Fruit fly (Drosophila melanogaster) whole organism, embryonic: ENCODE results near the gene CG15528.
A peak's percentile ranks its signal among the peaks of the same experiment; 100 is the strongest.

Experiments used
- BEAF-32 ChIP-seq: fragments of 200-800 bp; sonication (Bioruptor generic); optimal IDR thresholded peaks from 3 replicates; lab custom pipeline; 2017; ENCODE audit warnings: missing biosample characterization, missing genetic modification characterization, mild to moderate bottlenecking, moderate library complexity, missing genetic modification reagents
- Bdp1 ChIP-seq: fragments of 200-800 bp; sonication (Bioruptor generic); optimal IDR thresholded peaks from 3 replicates; lab custom pipeline; 2016; ENCODE audit warnings: missing biosample characterization, missing genetic modification characterization
- BtbVII ChIP-seq: fragments of 200-800 bp; sonication (Bioruptor generic); optimal IDR thresholded peaks from 3 replicates; lab custom pipeline; 2017; ENCODE audit warnings: missing biosample characterization, mild to moderate bottlenecking, missing genetic modification characterization
- CG10654 ChIP-seq: fragments of 200-800 bp; sonication (Bioruptor generic); optimal IDR thresholded peaks from 2 replicates; lab custom pipeline; 2016; ENCODE audit warnings: missing biosample characterization, missing genetic modification characterization
- CG10959 ChIP-seq: fragments of 200-800 bp; sonication (Bioruptor generic); IDR thresholded peaks from 2 replicates; pipeline ENCODE4 v1.3.6; 2022; ENCODE audit warnings: missing biosample characterization, missing genetic modification characterization
- CG11093 ChIP-seq: fragments of 200-800 bp; sonication (Bioruptor generic); IDR thresholded peaks from 3 replicates; pipeline ENCODE4 v1.3.6; 2022; ENCODE audit warnings: missing biosample characterization, missing genetic modification characterization
- CG11696 ChIP-seq: fragments of 200-800 bp; sonication (Bioruptor generic); IDR thresholded peaks from 2 replicates; pipeline ENCODE4 v1.3.6; 2022; ENCODE audit warnings: missing biosample characterization, missing genetic modification characterization
- CG12769 ChIP-seq: fragments of 200-800 bp; sonication (Bioruptor generic); optimal IDR thresholded peaks from 2 replicates; lab custom pipeline; 2019; ENCODE audit warnings: missing biosample characterization, mild to moderate bottlenecking, missing genetic modification characterization, moderate library complexity
- CG13287 ChIP-seq: fragments of 200-800 bp; sonication (Bioruptor generic); IDR thresholded peaks from 2 replicates; pipeline ENCODE4 v1.3.6; 2022; ENCODE audit warnings: missing biosample characterization, missing genetic modification characterization; ENCODE audit not compliant: partially characterized antibody
- CG30431 ChIP-seq: fragments of 200-800 bp; sonication (Bioruptor generic); optimal IDR thresholded peaks from 2 replicates; lab custom pipeline; 2017; ENCODE audit warnings: missing biosample characterization, missing genetic modification characterization
- CG32772 ChIP-seq: fragments of 200-800 bp; sonication (Bioruptor generic); IDR thresholded peaks from 2 replicates; pipeline ENCODE4 v1.3.6; 2022; ENCODE audit warnings: missing biosample characterization, missing genetic modification characterization
- CG6683 ChIP-seq: fragments of 200-800 bp; sonication (Bioruptor generic); optimal IDR thresholded peaks from 2 replicates; lab custom pipeline; 2017; ENCODE audit warnings: missing biosample characterization, mild to moderate bottlenecking, missing genetic modification characterization, missing genetic modification reagents
- CG7556 ChIP-seq: fragments of 200-800 bp; sonication (Bioruptor generic); optimal IDR thresholded peaks from 2 replicates; lab custom pipeline; 2017; ENCODE audit warnings: missing biosample characterization, mild to moderate bottlenecking, missing genetic modification characterization
- CG9215 ChIP-seq: fragments of 200-800 bp; sonication (Bioruptor generic); IDR thresholded peaks from 2 replicates; pipeline ENCODE4 v1.3.6; 2022; ENCODE audit warnings: missing biosample characterization, missing genetic modification characterization
- Chrac-16 ChIP-seq: fragments of 200-800 bp; sonication (Bioruptor generic); optimal IDR thresholded peaks from 3 replicates; lab custom pipeline; 2016; ENCODE audit warnings: missing biosample characterization, missing genetic modification characterization
- Dbx ChIP-seq: fragments of 200-800 bp; sonication (Bioruptor generic); IDR thresholded peaks from 3 replicates; pipeline ENCODE4 v1.3.6; 2022; ENCODE audit warnings: missing biosample characterization, missing genetic modification characterization
- Dek ChIP-seq: fragments of 200-800 bp; sonication (Bioruptor generic); optimal IDR thresholded peaks from 3 replicates; lab custom pipeline; 2019; ENCODE audit warnings: missing biosample characterization, mild to moderate bottlenecking, missing genetic modification characterization, moderate library complexity
- Fer2 ChIP-seq: fragments of 200-800 bp; sonication (Bioruptor generic); optimal IDR thresholded peaks from 2 replicates; lab custom pipeline; 2018; ENCODE audit warnings: missing biosample characterization, mild to moderate bottlenecking, missing genetic modification characterization, moderate library complexity
- Hsf ChIP-seq: fragments of 200-800 bp; sonication (Bioruptor generic); optimal IDR thresholded peaks from 3 replicates; lab custom pipeline; 2016; ENCODE audit warnings: missing biosample characterization, missing genetic modification characterization
- Mes4 ChIP-seq: fragments of 200-800 bp; sonication (Bioruptor generic); optimal IDR thresholded peaks from 2 replicates; lab custom pipeline; 2016; ENCODE audit warnings: missing biosample characterization, missing genetic modification characterization
- NC2α ChIP-seq: fragments of 200-800 bp; sonication (Bioruptor generic); optimal IDR thresholded peaks from 2 replicates; lab custom pipeline; 2016; ENCODE audit warnings: missing biosample characterization, missing genetic modification characterization
- NC2β ChIP-seq: fragments of 200-800 bp; sonication (Bioruptor generic); optimal IDR thresholded peaks from 2 replicates; lab custom pipeline; 2016; ENCODE audit warnings: missing biosample characterization, missing genetic modification characterization
- NFAT ChIP-seq: fragments of 200-800 bp; sonication (Bioruptor generic); IDR thresholded peaks from 2 replicates; pipeline ENCODE4 v1.3.6; 2022; ENCODE audit warnings: missing biosample characterization, missing genetic modification characterization
- Neu2 ChIP-seq: fragments of 200-800 bp; sonication (Bioruptor generic); optimal IDR thresholded peaks from 3 replicates; lab custom pipeline; 2016; ENCODE audit warnings: missing biosample characterization, missing genetic modification characterization, borderline replicate concordance
- Ravus ChIP-seq: fragments of 200-800 bp; sonication (Bioruptor generic); IDR thresholded peaks from 2 replicates; pipeline ENCODE4 v1.3.6; 2022; ENCODE audit warnings: missing biosample characterization, missing genetic modification characterization
- Side ChIP-seq: fragments of 200-800 bp; sonication (Bioruptor generic); optimal IDR thresholded peaks from 2 replicates; lab custom pipeline; 2016; ENCODE audit warnings: missing biosample characterization, missing genetic modification characterization
- Spps ChIP-seq: fragments of 200-800 bp; sonication (Bioruptor generic); optimal IDR thresholded peaks from 2 replicates; lab custom pipeline; 2018; ENCODE audit warnings: missing biosample characterization, mild to moderate bottlenecking, missing genetic modification characterization
- Sry-β ChIP-seq: fragments of 200-800 bp; sonication (Bioruptor generic); optimal IDR thresholded peaks from 2 replicates; lab custom pipeline; 2018; ENCODE audit warnings: missing biosample characterization, mild to moderate bottlenecking, missing genetic modification characterization, moderate library complexity
- Taf1 ChIP-seq: fragments of 200-800 bp; sonication (Bioruptor generic); IDR thresholded peaks from 2 replicates; pipeline ENCODE4 v1.3.6; 2022; ENCODE audit warnings: missing biosample characterization, missing genetic modification characterization
- br ChIP-seq: fragments of >200 bp; optimal IDR thresholded peaks from 2 replicates; lab custom pipeline; 2017
- chif ChIP-seq, 2 experiments: fragments of 200-800 bp; sonication (Bioruptor generic); optimal IDR thresholded peaks; 3 replicates each; lab custom pipeline; 2016; ENCODE audit warnings: missing biosample characterization in 2 of 2, missing genetic modification characterization in 2 of 2
- crc ChIP-seq: fragments of 200-800 bp; sonication (Bioruptor generic); optimal IDR thresholded peaks from 2 replicates; lab custom pipeline; 2016; ENCODE audit warnings: missing biosample characterization, missing genetic modification characterization
- dimm ChIP-seq: fragments of 200-800 bp; sonication (Bioruptor generic); IDR thresholded peaks from 2 replicates; pipeline ENCODE4 v1.3.6; 2022; ENCODE audit warnings: missing biosample characterization, missing genetic modification characterization
- dpn ChIP-seq, 2 experiments: fragments of 200-800 bp; sonication (Bioruptor generic); optimal IDR thresholded peaks; 3 replicates each; lab custom pipeline; 2016; ENCODE audit warnings: missing biosample characterization in 2 of 2, missing genetic modification characterization in 2 of 2
- en ChIP-seq: fragments of 200-800 bp; sonication (Bioruptor generic); optimal IDR thresholded peaks from 2 replicates; lab custom pipeline; 2016; ENCODE audit warnings: missing biosample characterization, missing genetic modification characterization
- fd96Cb ChIP-seq: fragments of 200-800 bp; sonication (Bioruptor generic); optimal IDR thresholded peaks from 2 replicates; lab custom pipeline; 2018; ENCODE audit warnings: missing biosample characterization, mild to moderate bottlenecking, missing genetic modification characterization, moderate library complexity
- hbn ChIP-seq: fragments of 200-800 bp; sonication (Bioruptor generic); IDR thresholded peaks from 2 replicates; pipeline ENCODE4 v1.3.6; 2022; ENCODE audit warnings: missing biosample characterization, missing genetic modification characterization; ENCODE audit not compliant: partially characterized antibody
- lola ChIP-seq, 3 experiments: fragments of >200 bp in 2 of 3; fragments of 200-800 bp in 1 of 3; sonication (Bioruptor generic) in 1 of 3; optimal IDR thresholded peaks; 2 replicates each; lab custom pipeline; 2017 to 2019; ENCODE audit warnings: missing biosample characterization in 3 of 3, missing genetic modification characterization in 3 of 3, mild to moderate bottlenecking in 1 of 3, moderate library complexity in 1 of 3
- lov ChIP-seq, 2 experiments: fragments of 200-800 bp in 1 of 2; fragments of >200 bp in 1 of 2; sonication (Bioruptor generic) in 1 of 2; IDR thresholded peaks in 1 of 2; optimal IDR thresholded peaks in 1 of 2; 2 replicates in 1 of 2; 3 replicates in 1 of 2; pipeline versions ENCODE4 v1.3.6 to Lab custom; 2017 to 2022; ENCODE audit warnings: missing biosample characterization in 1 of 2, missing genetic modification characterization in 1 of 2
- nerfin-1 ChIP-seq: fragments of 200-800 bp; sonication (Bioruptor generic); optimal IDR thresholded peaks from 3 replicates; lab custom pipeline; 2019; ENCODE audit warnings: missing biosample characterization, mild to moderate bottlenecking, missing genetic modification characterization, moderate library complexity
- pfk ChIP-seq: fragments of 200-800 bp; sonication (Bioruptor generic); optimal IDR thresholded peaks from 2 replicates; lab custom pipeline; 2018; ENCODE audit warnings: missing biosample characterization, mild to moderate bottlenecking, missing genetic modification characterization, moderate library complexity
- phol ChIP-seq: fragments of 200-800 bp; sonication (Bioruptor generic); optimal IDR thresholded peaks from 3 replicates; lab custom pipeline; 2018; ENCODE audit warnings: missing biosample characterization, mild to moderate bottlenecking, missing genetic modification characterization, moderate library complexity
- tio ChIP-seq: fragments of 200-800 bp; sonication (Bioruptor generic); optimal IDR thresholded peaks from 2 replicates; lab custom pipeline; 2017; ENCODE audit warnings: missing biosample characterization, missing genetic modification characterization, inconsistent platforms
- trem ChIP-seq: fragments of 200-800 bp; optimal IDR thresholded peaks from 3 replicates; lab custom pipeline; 2019; ENCODE audit warnings: missing biosample characterization, mild to moderate bottlenecking, missing genetic modification characterization, moderate library complexity
- tup ChIP-seq: fragments of 200-800 bp; sonication (Bioruptor generic); optimal IDR thresholded peaks from 2 replicates; lab custom pipeline; 2016; ENCODE audit warnings: missing biosample characterization, mild to moderate bottlenecking, missing genetic modification characterization, moderate library complexity
- vnd ChIP-seq: fragments of 200-800 bp; sonication (Bioruptor generic); IDR thresholded peaks from 3 replicates; pipeline ENCODE4 v1.3.6; 2022; ENCODE audit warnings: missing biosample characterization, missing genetic modification characterization; ENCODE audit not compliant: partially characterized antibody
- zfh1 ChIP-seq: fragments of 200-800 bp; sonication (Bioruptor generic); IDR thresholded peaks from 3 replicates; pipeline ENCODE4 v1.3.6; 2022; ENCODE audit warnings: missing biosample characterization, missing genetic modification characterization

CG15528 gene

DNA sequence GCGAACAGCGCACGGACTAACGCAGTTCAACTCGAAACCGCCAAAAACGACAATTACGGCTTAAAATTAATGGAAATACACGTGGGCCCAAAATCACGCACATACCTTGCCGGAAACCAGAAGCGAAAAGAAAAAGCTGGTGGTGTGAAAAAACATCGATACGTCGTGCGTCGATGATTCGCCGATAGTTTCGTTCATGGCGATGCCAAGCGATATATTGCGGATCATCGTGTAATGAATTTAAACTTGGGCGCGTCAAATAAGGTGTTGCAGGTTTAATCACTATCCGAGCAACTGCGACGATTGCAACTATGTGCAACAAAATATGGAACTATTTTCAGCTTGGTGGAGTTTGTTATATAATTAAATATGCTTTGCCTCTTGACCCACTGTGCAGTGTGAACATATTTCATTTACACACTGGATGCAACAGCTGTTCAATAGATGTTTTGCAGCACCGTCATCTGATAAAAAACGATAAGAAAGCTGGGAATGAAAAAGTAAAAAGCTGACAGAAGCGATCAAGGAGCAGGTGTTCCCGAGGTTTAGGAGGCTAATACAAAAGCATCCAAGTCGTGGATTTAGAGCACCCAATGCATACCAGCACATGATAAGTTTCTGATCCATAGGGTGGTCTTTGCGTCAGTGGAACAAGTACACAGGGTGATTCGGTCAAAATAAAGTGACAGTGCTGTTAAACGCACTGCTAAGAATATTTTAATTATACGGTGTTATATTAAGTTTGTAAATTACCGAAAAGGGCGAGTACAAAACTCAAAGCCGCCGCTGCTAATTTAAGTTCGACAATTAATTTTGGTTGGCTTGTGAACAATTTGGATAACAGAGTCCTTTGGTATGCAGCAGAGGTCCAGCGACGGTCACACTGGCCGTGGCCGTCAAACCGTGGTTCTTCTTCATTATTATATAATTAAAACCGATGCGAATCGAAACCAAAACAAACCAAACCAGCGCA lies 5.6 kb downstream of the CG15528 start, which contains the start of the genes RpL32 and CG7943 (continued):
- peak; percentile 96 for TF ChIP-seq phol (tag; lab: Kevin White, UChicago)
- TF ChIP-seq Sry-β, result peak; percentile 78
- peak; percentile 78 for TF ChIP-seq Ravus
- TF ChIP-seq en (GFP tag; lab: Kevin White, UChicago), result peak; percentile 90
- TF ChIP-seq CG30431 (GFP tag; lab: Kevin White, UChicago), result peak; percentile 71
- TF ChIP-seq Hsf, result peak; percentile 93
- peak; percentile 80 for TF ChIP-seq pfk (GFP tag; lab: Kevin White, UChicago)
- TF ChIP-seq tup, result peak; percentile 95
- peak; percentile 92 for TF ChIP-seq Fer2 (tag; lab: Kevin White, UChicago)
- TF ChIP-seq vnd (GFP tag; lab: Robert Waterston, UW), result peak; percentile 100
- peak; percentile 96 for TF ChIP-seq zfh1
- no peak for TF ChIP-seq lov (optimal IDR thresholded peaks at IDR 0.05; lab: Kevin White, UChicago)
- TF ChIP-seq lov (GFP tag; IDR thresholded peaks at IDR 0.05; lab: Robert Waterston, UW), result peak; percentile 94
- peak; percentile 88 for TF ChIP-seq fd96Cb
- TF ChIP-seq lola (GFP tag; optimal IDR thresholded peaks at IDR 0.05; lab: Kevin White, UChicago), result peak in 1 of 3 experiments; percentile 70
- peak; percentile 81 for TF ChIP-seq Chrac-16 (GFP tag; lab: Kevin White, UChicago)
- TF ChIP-seq NC2α (GFP tag; lab: Kevin White, UChicago), result peak; percentile 74
- peak; percentile 98 for TF ChIP-seq NC2β
- peak; percentile 95 for TF ChIP-seq CG10654 (GFP tag; lab: Kevin White, UChicago)
- peak; percentile 95 for TF ChIP-seq crc (GFP tag; lab: Kevin White, UChicago)
- TF ChIP-seq CG11696 (GFP tag; lab: Robert Waterston, UW), result peak; percentile 83
- TF ChIP-seq br, result no peak
- peak; percentile 98 for TF ChIP-seq Dbx
- peak; percentile 77 for TF ChIP-seq Spps
- TF ChIP-seq CG12769 (tag; lab: Kevin White, UChicago), result peak; percentile 82
- TF ChIP-seq CG7556 (GFP tag; lab: Kevin White, UChicago), result peak; percentile 83
- peak; percentile 100 for TF ChIP-seq BEAF-32 (GFP tag; lab: Kevin White, UChicago)
- TF ChIP-seq dimm, result peak; percentile 86
- TF ChIP-seq Taf1 (GFP tag; lab: Robert Waterston, UW), result peak; percentile 92
- no peak for TF ChIP-seq tio (GFP tag; lab: Kevin White, UChicago)
- peak; percentile 96 for TF ChIP-seq Mes4 (GFP tag; lab: Kevin White, UChicago)
- peak; percentile 100 for TF ChIP-seq CG13287 (GFP tag; lab: Robert Waterston, UW)

DNA sequence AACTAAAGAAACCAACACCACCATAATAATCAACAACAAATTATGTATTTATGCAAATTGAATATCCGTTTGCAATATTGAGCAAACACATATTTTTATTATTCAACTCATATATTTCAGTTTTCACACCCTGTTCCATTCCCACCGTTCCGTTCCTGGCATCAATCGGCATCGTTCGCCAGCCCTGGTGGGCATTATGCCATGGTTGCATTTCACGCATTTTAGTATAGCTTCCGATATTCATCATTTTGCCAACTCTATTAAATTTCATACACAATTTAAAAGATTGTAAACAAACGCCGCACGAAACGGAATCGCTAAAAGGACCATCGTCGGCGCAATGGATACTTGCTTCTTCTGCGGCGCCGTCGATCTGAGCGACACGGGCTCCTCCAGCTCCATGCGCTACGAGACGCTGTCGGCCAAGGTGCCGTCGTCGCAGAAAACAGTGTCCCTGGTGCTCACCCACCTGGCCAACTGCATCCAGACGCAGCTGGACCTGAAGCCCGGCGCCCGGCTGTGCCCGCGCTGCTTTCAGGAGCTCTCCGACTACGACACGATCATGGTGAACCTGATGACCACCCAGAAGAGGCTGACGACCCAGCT lies 8.7 kb downstream of the CG15528 start, which contains the start of gene Sry-delta:
Gene Sry-delta (plus strand): TSS at position 203 of the 606 bp plus-strand sequence.
- TF ChIP-seq Dek (tag; lab: Kevin White, UChicago) (peak; percentile 83), Fer2 (tag; lab: Kevin White, UChicago) (peak; percentile 42), CG9215 (peak; percentile 75), nerfin-1 (tag; lab: Kevin White, UChicago) (peak; percentile 64), dpn (GFP tag; optimal IDR thresholded peaks at IDR 0.05; lab: Kevin White, UChicago) (peak; percentile 88 to 93), Side (GFP tag; lab: Kevin White, UChicago) (peak; percentile 90), Neu2 (GFP tag; lab: Kevin White, UChicago) (peak; percentile 14), NC2β (peak; percentile 86), trem (peak; percentile 83), CG10959 (GFP tag; lab: Robert Waterston, UW) (no peak), hbn (GFP tag; lab: Robert Waterston, UW) (peak; percentile 71), CG32772 (GFP tag; lab: Robert Waterston, UW) (peak; percentile 62; the same call in 1 of the 2 replicates), CG6683 (GFP tag; lab: Kevin White, UChicago) (peak; percentile 50), NFAT (peak; percentile 88), CG11093 (no peak), BtbVII (GFP tag; lab: Kevin White, UChicago) (peak; percentile 19), Bdp1 (GFP tag; lab: Kevin White, UChicago) (peak; percentile 73), chif (GFP tag; optimal IDR thresholded peaks at IDR 0.05; lab: Kevin White, UChicago) (peak; percentile 78 to 80)
